Worm (Caenorhabditis elegans): ENCODE measurements around the gene F15H10.7.

F15H10.7 gene

ce11 chrV:10393708-10394107 lies 12.5 kb downstream of the F15H10.7 start:
- TF ChIP-seq ceh-16 (tag; optimal IDR thresholded peaks at IDR 0.05) (no peak), ama-1 (optimal IDR thresholded peaks at IDR 0.05) (no peak), Y55F3AM.14 (GFP tag; optimal IDR thresholded peaks at IDR 0.05) (peak; percentile 74), nhr-237 (tag; optimal IDR thresholded peaks at IDR 0.05) (no peak), aly-2 (tag; optimal IDR thresholded peaks at IDR 0.05) (no peak), nhr-6 (tag; optimal IDR thresholded peaks at IDR 0.05) (no peak), skn-1 (tag; optimal IDR thresholded peaks at IDR 0.05) (no peak), unc-62 (GFP tag; optimal IDR thresholded peaks at IDR 0.05) (no peak)

- TF ChIP-seq nhr-23 (tag; optimal IDR thresholded peaks at IDR 0.05) = no peak
- TF ChIP-seq skn-1 (tag; optimal IDR thresholded peaks at IDR 0.05) = no peak
- no peak for TF ChIP-seq ztf-11 (tag; optimal IDR thresholded peaks at IDR 0.05)
- TF ChIP-seq fos-1 (tag; optimal IDR thresholded peaks at IDR 0.05) = peak; percentile 8
- TF ChIP-seq nhr-237 (tag; optimal IDR thresholded peaks at IDR 0.05) = no peak
- peak; percentile 13 for TF ChIP-seq nhr-21 (tag; optimal IDR thresholded peaks at IDR 0.05)
- TF ChIP-seq unc-55 (GFP tag; optimal IDR thresholded peaks at IDR 0.05) = no peak
- TF ChIP-seq mab-5 (tag; optimal IDR thresholded peaks at IDR 0.05) = no peak
- TF ChIP-seq elt-1 (tag; optimal IDR thresholded peaks at IDR 0.05) = no peak
- no peak for TF ChIP-seq ztf-1 (GFP tag; conservative IDR thresholded peaks at IDR 0.05)
- no peak for TF ChIP-seq nhr-129 (tag; optimal IDR thresholded peaks at IDR 0.05)
Measured at ce11 chrV:10388318-10388717, 17.9 kb downstream of the F15H10.7 start, which contains the start of gene AC3.5. Gene AC3.5 (plus strand): TSS chrV:10388527.

- TF ChIP-seq sma-9 (GFP tag; optimal IDR thresholded peaks at IDR 0.05) = no peak
- TF ChIP-seq sma-9 (tag; optimal IDR thresholded peaks at IDR 0.05) = no peak
Measured at ce11 chrV:10387412-10387811, 18.8 kb downstream of the F15H10.7 start.

ce11 chrV:10383950-10384349 lies 22.3 kb downstream of the F15H10.7 start, which contains the start of gene spe-10:
Gene spe-10 (plus strand): TSS chrV:10384250.
- TF ChIP-seq lin-13 (GFP tag; optimal IDR thresholded peaks at IDR 0.05) = no peak
- TF ChIP-seq peb-1 (tag; optimal IDR thresholded peaks at IDR 0.05) = no peak
- TF ChIP-seq nhr-77 (tag; optimal IDR thresholded peaks at IDR 0.05) = no peak
- TF ChIP-seq elt-3 (tag; optimal IDR thresholded peaks at IDR 0.05) = no peak
- TF ChIP-seq lsy-2 (tag; optimal IDR thresholded peaks at IDR 0.05) = no peak
- no peak for TF ChIP-seq F13H6.1 (tag; optimal IDR thresholded peaks at IDR 0.05)
- no peak for TF ChIP-seq lin-11 (tag; optimal IDR thresholded peaks at IDR 0.05)
- no peak for TF ChIP-seq C34F6.9 (tag; optimal IDR thresholded peaks at IDR 0.05)
- no peak for TF ChIP-seq nhr-6 (tag; optimal IDR thresholded peaks at IDR 0.05)
- TF ChIP-seq ZK546.5 (tag; optimal IDR thresholded peaks at IDR 0.05) = no peak
- no peak for TF ChIP-seq sma-3 (GFP tag; optimal IDR thresholded peaks at IDR 0.05)
- TF ChIP-seq egl-27 (tag; optimal IDR thresholded peaks at IDR 0.05) = no peak
- TF ChIP-seq sma-9 (GFP tag; optimal IDR thresholded peaks at IDR 0.05) = no peak
- TF ChIP-seq sma-9 (tag; optimal IDR thresholded peaks at IDR 0.05) = no peak
- TF ChIP-seq lin-39 (tag; optimal IDR thresholded peaks at IDR 0.05) = no peak
- TF ChIP-seq ceh-82 (tag; optimal IDR thresholded peaks at IDR 0.05) = no peak

- TF ChIP-seq Y55F3AM.14 (GFP tag; optimal IDR thresholded peaks at IDR 0.05) = no peak
- no peak for TF ChIP-seq snpc-4 (tag; optimal IDR thresholded peaks at IDR 0.05)
- TF ChIP-seq ceh-16 (tag; optimal IDR thresholded peaks at IDR 0.05) = no peak
- TF ChIP-seq unc-55 (GFP tag; optimal IDR thresholded peaks at IDR 0.05) = no peak
- no peak for TF ChIP-seq egl-27 (tag; optimal IDR thresholded peaks at IDR 0.05)
- TF ChIP-seq lin-13 (GFP tag; optimal IDR thresholded peaks at IDR 0.05) = no peak
- no peak for TF ChIP-seq R02D3.7 (tag; optimal IDR thresholded peaks at IDR 0.05)
Measured at ce11 chrV:10382142-10382541, 24.1 kb downstream of the F15H10.7 start, which contains the start of gene pqn-2. Gene pqn-2 (plus strand): TSS chrV:10382442.

ce11 chrV:10381726-10382125 lies 24.5 kb downstream of the F15H10.7 start, which contains the start of gene abu-1:
Gene abu-1 (minus strand): TSS chrV:10381826.
- TF ChIP-seq sem-4 (tag; optimal IDR thresholded peaks at IDR 0.05) = no peak
- no peak for TF ChIP-seq gmeb-1 (tag; optimal IDR thresholded peaks at IDR 0.05)
- no peak for TF ChIP-seq nhr-12 (tag; optimal IDR thresholded peaks at IDR 0.05)
- TF ChIP-seq ZK546.5 (tag; optimal IDR thresholded peaks at IDR 0.05) = no peak
- no peak for TF ChIP-seq mdl-1 (tag; optimal IDR thresholded peaks at IDR 0.05)
- no peak for TF ChIP-seq zag-1 (tag; optimal IDR thresholded peaks at IDR 0.05)
- TF ChIP-seq fos-1 (tag; optimal IDR thresholded peaks at IDR 0.05) = no peak
- no peak for TF ChIP-seq nhr-25 (tag; optimal IDR thresholded peaks at IDR 0.05)
- TF ChIP-seq lsy-2 (tag; optimal IDR thresholded peaks at IDR 0.05) = no peak
